Fruit fly (Drosophila melanogaster) S2 (cell line): Measurements from ENCODE around the gene CG10481.

Experiments
- CG8478 ChIP-seq: fragments of >200 bp; optimal IDR thresholded peaks from 2 replicates; lab custom pipeline; 2018
- CTCF ChIP-seq, 2 experiments: fragments of >200 bp; optimal IDR thresholded peaks; 2 replicates each; lab custom pipeline; 2018

CG10481 gene

dm6 chr2L:19855235-19855634 is 37.1 kb downstream of the CG10481 start:
- TF ChIP-seq CTCF (optimal IDR thresholded peaks at IDR 0.05; lab: Kevin White, UChicago) (no peak), CG8478 (lab: Kevin White, UChicago) (no peak)

dm6 chr2L:19850928-19851327 is 41.4 kb downstream of the CG10481 start:
- TF ChIP-seq CTCF (optimal IDR thresholded peaks at IDR 0.05; lab: Kevin White, UChicago) (no peak), CG8478 (lab: Kevin White, UChicago) (no peak)

- TF ChIP-seq CTCF (optimal IDR thresholded peaks at IDR 0.05; lab: Kevin White, UChicago) (no peak), CG8478 (lab: Kevin White, UChicago) (no peak)
Measured at dm6 chr2L:19849741-19850140, 42.6 kb downstream of the CG10481 start.

DNA sequence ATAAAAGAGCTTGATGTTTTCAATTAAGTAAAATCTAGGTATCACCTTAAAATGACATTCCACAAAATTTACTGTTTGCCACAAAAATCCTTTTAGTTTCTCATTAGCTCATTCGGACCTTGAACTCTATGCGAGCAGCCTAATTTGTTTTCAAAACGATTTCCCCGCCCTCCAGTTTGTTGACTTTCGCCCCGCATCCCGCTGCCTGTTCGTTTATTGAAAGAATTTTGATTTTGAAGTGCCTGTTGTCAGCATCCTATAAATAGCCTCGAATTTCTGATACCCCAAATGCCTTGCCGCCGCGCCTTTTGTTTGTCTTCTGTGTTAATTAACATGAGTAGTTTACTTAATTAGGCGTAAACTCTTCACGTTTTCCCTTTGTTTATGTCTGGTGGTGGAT is 44.8 kb downstream of the CG10481 start:
- no peak for TF ChIP-seq CG8478 (lab: Kevin White, UChicago)
- TF ChIP-seq CTCF (optimal IDR thresholded peaks at IDR 0.05; lab: Kevin White, UChicago): no peak

DNA sequence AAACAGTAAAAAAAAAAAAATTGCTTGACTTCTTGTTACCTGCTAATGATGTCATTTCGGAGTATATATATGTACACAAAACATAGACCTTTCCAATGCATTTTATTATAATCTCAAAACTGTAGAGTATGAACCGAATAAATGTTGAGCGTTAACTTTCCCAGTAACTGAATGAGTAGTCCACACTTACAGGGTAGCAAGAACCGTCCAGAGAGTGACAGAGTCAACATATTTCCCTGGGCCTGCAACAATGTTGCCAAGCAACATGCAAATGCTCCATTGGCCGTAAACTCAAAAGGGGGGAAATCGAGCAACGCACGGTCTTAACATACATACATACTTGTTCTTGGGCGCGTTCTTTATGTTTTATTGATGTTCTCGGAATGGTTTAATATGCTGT is 46.1 kb downstream of the CG10481 start:
- TF ChIP-seq CTCF (optimal IDR thresholded peaks at IDR 0.05; lab: Kevin White, UChicago) (no peak), CG8478 (lab: Kevin White, UChicago) (no peak)
